Fruit fly (Drosophila melanogaster): ENCODE data around the gene CG32212.

dm6 chr3L:19520645-19521044 is 33.3 kb downstream of the CG32212 start, which contains the start of gene Cpr76Bc:
- TF ChIP-seq gl (tag; optimal IDR thresholded peaks at IDR 0.05) (no peak), CG15710 (tag; optimal IDR thresholded peaks at IDR 0.05) (no peak)

Measured in whole organism, pupa.